Fruit fly (Drosophila melanogaster): ENCODE data around the gene DZIP1.

dm6 chr3R:24474760-24475159 lies 40.3 kb upstream of the DZIP1 start:
- TF ChIP-seq CG8478 (optimal IDR thresholded peaks at IDR 0.05) (no peak), usp (GFP tag; optimal IDR thresholded peaks at IDR 0.05) (no peak), psq (optimal IDR thresholded peaks at IDR 0.05) (no peak), Dll (optimal IDR thresholded peaks at IDR 0.05) (no peak), EcR (GFP tag; optimal IDR thresholded peaks at IDR 0.05) (no peak), pan (optimal IDR thresholded peaks at IDR 0.05) (no peak)

Measured in whole organism.